Worm (Caenorhabditis elegans) whole organism, early embryonic: ENCODE results near the gene popl-7.

Experiments used
- B0310.2 ChIP-seq: sonication (generic microtip); optimal IDR thresholded peaks from 2 replicates; lab custom pipeline; 2016; ENCODE audit warnings: mild to moderate bottlenecking, missing genetic modification characterization, missing compliant biosample characterization
- F13C5.2 ChIP-seq: sonication (generic microtip); optimal IDR thresholded peaks from 2 replicates; lab custom pipeline; 2017; ENCODE audit warnings: mild to moderate bottlenecking, missing genetic modification characterization, inconsistent platforms, missing compliant biosample characterization
- aly-1 ChIP-seq: sonication (generic microtip); optimal IDR thresholded peaks from 2 replicates; lab custom pipeline; 2016; ENCODE audit warnings: missing genetic modification characterization, missing compliant biosample characterization
- ama-1 ChIP-seq: fragments of 150-350 bp; optimal IDR thresholded peaks from 2 replicates; lab custom pipeline; 2014
- ceh-13 ChIP-seq: fragments of 200-800 bp; sonication (Bioruptor generic); optimal IDR thresholded peaks from 2 replicates; lab custom pipeline; 2018; ENCODE audit warnings: mild to moderate bottlenecking, missing genetic modification characterization, missing compliant biosample characterization
- ceh-36 ChIP-seq: sonication (generic microtip); optimal IDR thresholded peaks from 2 replicates; lab custom pipeline; 2016; ENCODE audit warnings: missing genetic modification characterization, inconsistent platforms, missing compliant biosample characterization
- ets-7 ChIP-seq: sonication (generic microtip); optimal IDR thresholded peaks from 2 replicates; lab custom pipeline; 2016; ENCODE audit warnings: missing genotype, missing genetic modification characterization, missing compliant biosample characterization
- flt-1 ChIP-seq: fragments of 200-800 bp; sonication (Bioruptor generic); IDR thresholded peaks from 2 replicates; pipeline ENCODE4 v1.3.6; 2022; ENCODE audit warnings: missing genetic modification characterization, missing compliant biosample characterization
- hmbx-1 ChIP-seq: sonication (generic microtip); optimal IDR thresholded peaks from 2 replicates; lab custom pipeline; 2016; ENCODE audit warnings: mild to moderate bottlenecking, missing genetic modification characterization, missing compliant biosample characterization
- hmg-4 ChIP-seq: fragments of 200-800 bp; sonication (Bioruptor generic); optimal IDR thresholded peaks from 2 replicates; lab custom pipeline; 2018; ENCODE audit warnings: mild to moderate bottlenecking, missing genetic modification characterization, missing compliant biosample characterization
- hnd-1 ChIP-seq: sonication (generic microtip); optimal IDR thresholded peaks from 2 replicates; lab custom pipeline; 2016; ENCODE audit warnings: missing genetic modification characterization, missing compliant biosample characterization
- pes-1 ChIP-seq: fragments of 200-800 bp; sonication (Bioruptor generic); IDR thresholded peaks from 2 replicates; pipeline ENCODE4 v1.3.6; 2022; ENCODE audit warnings: missing genetic modification reagents, missing genetic modification characterization, missing compliant biosample characterization
- scrt-1 ChIP-seq: fragments of 200-800 bp; sonication (Bioruptor generic); IDR thresholded peaks from 2 replicates; pipeline ENCODE4 v1.3.6; 2022; ENCODE audit warnings: missing genetic modification characterization, missing compliant biosample characterization
- sea-1 ChIP-seq: fragments of 200-800 bp; sonication (Bioruptor generic); conservative IDR thresholded peaks from 2 replicates; pipeline ENCODE4 v1.3.6; 2022; ENCODE audit warnings: missing genetic modification characterization, missing compliant biosample characterization
- tbx-11 ChIP-seq: fragments of 200-800 bp; sonication (Bioruptor generic); IDR thresholded peaks from 2 replicates; pipeline ENCODE4 v1.3.6; 2022; ENCODE audit warnings: missing genetic modification characterization, missing compliant biosample characterization
- tbx-37 ChIP-seq: fragments of 200-800 bp; sonication (Bioruptor generic); conservative IDR thresholded peaks from 2 replicates; pipeline ENCODE4 v1.3.6; 2022; ENCODE audit warnings: missing genetic modification reagents, missing genetic modification characterization, missing compliant biosample characterization
- tra-4 ChIP-seq: sonication (generic microtip); optimal IDR thresholded peaks from 2 replicates; lab custom pipeline; 2017; ENCODE audit warnings: missing genetic modification characterization, missing compliant biosample characterization

The popl-7 gene

ce11 chrIV:13390770-13391169 lies 20.3 kb downstream of the popl-7 start:
- no peak for TF ChIP-seq tbx-11 (GFP tag; lab: Robert Waterston, UW)
- no peak for TF ChIP-seq hnd-1 (tag; lab: Kevin White, UChicago)
- TF ChIP-seq ama-1 (lab: Kevin White, UChicago) = no peak
- no peak for TF ChIP-seq aly-1 (tag; lab: Kevin White, UChicago)
- TF ChIP-seq pes-1 (GFP tag; lab: Robert Waterston, UW) = no peak
- TF ChIP-seq hmg-4 (GFP tag; lab: Kevin White, UChicago) = no peak
- TF ChIP-seq B0310.2 (tag; lab: Kevin White, UChicago) = no peak
- no peak for TF ChIP-seq ceh-36 (tag; lab: Kevin White, UChicago)
- TF ChIP-seq tbx-37 = no peak
- no peak for TF ChIP-seq ets-7 (tag; lab: Kevin White, UChicago)
- no peak for TF ChIP-seq ceh-13

DNA sequence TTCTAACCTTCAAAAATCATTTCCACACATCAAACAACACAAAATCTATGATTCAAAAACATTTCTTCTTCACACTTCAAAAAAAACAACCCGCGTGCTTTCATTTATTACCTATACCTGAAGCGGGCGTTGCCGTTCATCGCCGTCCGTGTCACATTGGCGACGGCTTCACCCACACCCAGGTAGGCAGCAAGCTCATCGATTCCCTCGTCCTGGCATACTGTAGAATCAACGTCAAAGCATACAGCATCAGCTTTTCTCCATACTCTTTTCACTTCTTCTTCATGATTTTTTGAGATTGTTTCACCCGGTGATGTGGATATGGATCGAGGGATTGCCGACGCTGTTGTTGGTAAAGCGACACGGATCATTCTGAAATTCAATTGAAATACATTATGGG lies 21.7 kb downstream of the popl-7 start:
- no peak for TF ChIP-seq flt-1 (GFP tag; lab: Robert Waterston, UW)
- TF ChIP-seq scrt-1 (GFP tag; lab: Robert Waterston, UW) = no peak
- TF ChIP-seq hmbx-1 = no peak
- TF ChIP-seq hnd-1 (tag; lab: Kevin White, UChicago) = no peak
- no peak for TF ChIP-seq ceh-13
- no peak for TF ChIP-seq tbx-11 (GFP tag; lab: Robert Waterston, UW)
- TF ChIP-seq tbx-37 = no peak
- TF ChIP-seq B0310.2 (tag; lab: Kevin White, UChicago) = no peak
- TF ChIP-seq pes-1 (GFP tag; lab: Robert Waterston, UW) = no peak
- no peak for TF ChIP-seq ets-7 (tag; lab: Kevin White, UChicago)

- TF ChIP-seq scrt-1 (GFP tag; lab: Robert Waterston, UW) (no peak), ceh-13 (no peak), hmbx-1 (no peak), tbx-37 (no peak), hnd-1 (tag; lab: Kevin White, UChicago) (no peak), ets-7 (tag; lab: Kevin White, UChicago) (no peak), tbx-11 (GFP tag; lab: Robert Waterston, UW) (no peak), pes-1 (GFP tag; lab: Robert Waterston, UW) (no peak)
Measured at ce11 chrIV:13393246-13393716, 22.8 kb downstream of the popl-7 start.

ce11 chrIV:13394686-13395085 lies 24.2 kb downstream of the popl-7 start:
- TF ChIP-seq F13C5.2 (no peak), hmg-4 (GFP tag; lab: Kevin White, UChicago) (no peak), ama-1 (lab: Kevin White, UChicago) (no peak), ets-7 (tag; lab: Kevin White, UChicago) (no peak), scrt-1 (GFP tag; lab: Robert Waterston, UW) (no peak), aly-1 (tag; lab: Kevin White, UChicago) (no peak), hnd-1 (tag; lab: Kevin White, UChicago) (no peak)

DNA sequence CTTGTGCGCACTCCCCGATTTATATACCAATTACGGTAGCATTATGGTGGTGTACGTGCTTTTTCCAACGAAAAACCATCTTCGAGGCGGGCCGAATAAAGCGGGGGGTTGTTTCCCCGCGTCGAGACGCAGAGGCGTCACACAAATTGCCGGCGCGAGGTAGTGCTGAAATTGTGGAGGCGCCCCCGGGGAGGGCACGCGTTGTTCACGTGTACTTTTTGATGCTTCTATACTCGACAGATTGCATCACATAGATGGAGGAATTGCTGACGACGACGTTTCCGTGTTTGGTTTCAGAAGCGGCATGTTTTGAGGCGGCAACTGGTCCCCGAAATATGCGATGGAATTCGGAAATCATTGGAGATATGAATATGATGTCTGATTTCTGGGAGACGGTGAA lies 24.8 kb downstream of the popl-7 start:
- no peak for TF ChIP-seq ets-7 (tag; lab: Kevin White, UChicago)
- no peak for TF ChIP-seq ceh-13
- no peak for TF ChIP-seq hnd-1 (tag; lab: Kevin White, UChicago)
- TF ChIP-seq hmbx-1 = no peak
- TF ChIP-seq pes-1 (GFP tag; lab: Robert Waterston, UW) = no peak
- no peak for TF ChIP-seq tbx-11 (GFP tag; lab: Robert Waterston, UW)
- no peak for TF ChIP-seq ama-1 (lab: Kevin White, UChicago)
- peak; percentile 10 for TF ChIP-seq F13C5.2
- peak; percentile 53 for TF ChIP-seq hmg-4 (GFP tag; lab: Kevin White, UChicago)

- TF ChIP-seq hmg-4 (GFP tag; lab: Kevin White, UChicago) (no peak), F13C5.2 (no peak), hnd-1 (tag; lab: Kevin White, UChicago) (no peak), flt-1 (GFP tag; lab: Robert Waterston, UW) (no peak), pes-1 (GFP tag; lab: Robert Waterston, UW) (no peak), ceh-13 (no peak), sea-1 (GFP tag; lab: Robert Waterston, UW) (no peak), ceh-36 (tag; lab: Kevin White, UChicago) (no peak), hmbx-1 (no peak), aly-1 (tag; lab: Kevin White, UChicago) (no peak), tra-4 (tag; lab: Kevin White, UChicago) (no peak), tbx-37 (no peak), ama-1 (lab: Kevin White, UChicago) (no peak), ets-7 (tag; lab: Kevin White, UChicago) (no peak), scrt-1 (GFP tag; lab: Robert Waterston, UW) (no peak), B0310.2 (tag; lab: Kevin White, UChicago) (no peak)
Measured at ce11 chrIV:13396375-13396774, 25.9 kb downstream of the popl-7 start.

DNA sequence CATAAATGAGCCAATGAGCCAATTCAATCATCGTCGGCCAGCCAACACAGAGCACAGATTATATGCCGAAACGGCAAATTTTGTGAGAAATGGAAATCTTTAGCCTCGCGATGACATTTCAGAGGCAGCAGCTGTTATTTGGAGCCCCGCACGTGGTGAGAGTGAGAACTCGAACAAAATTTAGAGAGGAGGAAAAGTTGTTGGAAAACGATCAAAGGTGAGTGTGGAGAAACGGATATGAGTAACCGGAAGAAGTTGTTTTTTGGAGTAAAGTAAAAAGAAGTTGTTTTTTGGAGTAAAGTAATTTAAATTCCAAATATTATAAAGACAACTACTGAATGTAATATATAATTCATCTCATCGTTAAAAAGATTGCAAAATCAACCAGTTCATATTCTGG lies 28.2 kb downstream of the popl-7 start, which contains the start of gene Y62E10A.13:
Gene Y62E10A.13 (minus strand): TSS at position 326 of the 400 bp plus-strand sequence.
- no peak for TF ChIP-seq aly-1 (tag; lab: Kevin White, UChicago)
- no peak for TF ChIP-seq ceh-36 (tag; lab: Kevin White, UChicago)
- TF ChIP-seq pes-1 (GFP tag; lab: Robert Waterston, UW) = no peak
- TF ChIP-seq sea-1 (GFP tag; lab: Robert Waterston, UW) = no peak
- TF ChIP-seq ceh-13 = no peak
- TF ChIP-seq B0310.2 (tag; lab: Kevin White, UChicago) = no peak
- TF ChIP-seq hmg-4 (GFP tag; lab: Kevin White, UChicago) = no peak
- no peak for TF ChIP-seq tra-4 (tag; lab: Kevin White, UChicago)
